Worm (Caenorhabditis elegans) whole organism, L1 larva: ENCODE measurements around the gene gsp-2.

ENCODE experiments used
- C16A3.4 ChIP-seq: fragments of 150-350 bp; optimal IDR thresholded peaks from 2 replicates; lab custom pipeline; 2014; ENCODE audit warnings: missing biosample characterization, missing genetic modification characterization
- F16B12.6 ChIP-seq: fragments of 150-350 bp; optimal IDR thresholded peaks from 2 replicates; lab custom pipeline; 2014; ENCODE audit warnings: missing biosample characterization, missing genetic modification characterization
- Y116A8C.19 ChIP-seq: sonication (generic microtip); optimal IDR thresholded peaks from 2 replicates; lab custom pipeline; 2016; ENCODE audit warnings: missing compliant biosample characterization, missing genetic modification characterization, borderline replicate concordance
- alr-1 ChIP-seq: fragments of 200-800 bp; sonication (Bioruptor generic); optimal IDR thresholded peaks from 2 replicates; lab custom pipeline; 2018; ENCODE audit warnings: borderline replicate concordance, mild to moderate bottlenecking, missing genetic modification characterization, missing compliant biosample characterization
- blmp-1 ChIP-seq: fragments of 150-350 bp; optimal IDR thresholded peaks from 2 replicates; lab custom pipeline; 2014; ENCODE audit warnings: missing biosample characterization, missing genetic modification characterization
- ceh-63 ChIP-seq: fragments of 200-800 bp; sonication (Bioruptor generic); optimal IDR thresholded peaks from 2 replicates; lab custom pipeline; 2018; ENCODE audit warnings: mild to moderate bottlenecking, missing genetic modification characterization, missing compliant biosample characterization
- ceh-8 ChIP-seq: fragments of 200-800 bp; sonication (Bioruptor generic); optimal IDR thresholded peaks from 2 replicates; lab custom pipeline; 2018; ENCODE audit warnings: mild to moderate bottlenecking, missing genetic modification characterization, moderate library complexity, missing compliant biosample characterization
- ceh-82 ChIP-seq, 3 experiments: fragments of 150-350 bp in 1 of 3; sonication (generic microtip) in 2 of 3; optimal IDR thresholded peaks; 2 replicates each; lab custom pipeline; 2014 to 2017; ENCODE audit warnings: missing biosample characterization in 3 of 3, missing genetic modification characterization in 3 of 3
- ces-1 ChIP-seq: fragments of 150-350 bp; optimal IDR thresholded peaks from 2 replicates; lab custom pipeline; 2014; ENCODE audit warnings: missing biosample characterization, missing genetic modification reagents, missing genetic modification characterization
- efl-1 ChIP-seq, 4 experiments: fragments of 150-350 bp; optimal IDR thresholded peaks in 3 of 4; peaks in 1 of 4; 1 replicate in 1 of 4; 2 replicates in 3 of 4; lab custom pipeline; 2014; ENCODE audit warnings: missing biosample characterization in 2 of 4, missing genetic modification characterization in 2 of 4, missing genetic modification reagents in 2 of 4
- efl-3 ChIP-seq: fragments of 200-800 bp; sonication (Bioruptor generic); optimal IDR thresholded peaks from 2 replicates; lab custom pipeline; 2018; ENCODE audit warnings: mild to moderate bottlenecking, missing genetic modification characterization, missing compliant biosample characterization
- egl-27 ChIP-seq, 2 experiments: fragments of 150-350 bp in 1 of 2; sonication (generic microtip); optimal IDR thresholded peaks; 3 replicates each; lab custom pipeline; 2017 to 2018; ENCODE audit warnings: missing biosample characterization in 2 of 2, missing genetic modification characterization in 2 of 2, missing genetic modification reagents in 2 of 2
- elt-2 ChIP-seq: sonication (generic microtip); optimal IDR thresholded peaks from 2 replicates; lab custom pipeline; 2016; ENCODE audit warnings: missing genetic modification characterization, mild to moderate bottlenecking, inconsistent platforms, missing compliant biosample characterization, missing genetic modification reagents
- ets-5 ChIP-seq: fragments of 200-800 bp; sonication (Bioruptor generic); IDR thresholded peaks from 2 replicates; pipeline ENCODE4 v1.3.6; 2022; ENCODE audit warnings: missing genetic modification characterization, missing compliant biosample characterization
- fkh-10 ChIP-seq: sonication (generic microtip); optimal IDR thresholded peaks from 2 replicates; lab custom pipeline; 2017; ENCODE audit warnings: missing biosample characterization, missing genetic modification reagents, missing genetic modification characterization
- fkh-4 ChIP-seq: sonication (generic microtip); optimal IDR thresholded peaks from 2 replicates; lab custom pipeline; 2016; ENCODE audit warnings: missing compliant biosample characterization, missing genetic modification characterization, borderline replicate concordance
- irx-1 ChIP-seq: sonication (generic microtip); optimal IDR thresholded peaks from 2 replicates; lab custom pipeline; 2016; ENCODE audit warnings: missing genetic modification characterization, missing compliant biosample characterization
- isw-1 ChIP-seq: fragments of 200-800 bp; sonication (Bioruptor generic); IDR thresholded peaks from 2 replicates; pipeline ENCODE4 v1.3.6; 2022; ENCODE audit warnings: missing genetic modification characterization, missing compliant biosample characterization
- lin-15B ChIP-seq: fragments of 150-350 bp; sonication (generic microtip); optimal IDR thresholded peaks from 3 replicates; lab custom pipeline; 2014; ENCODE audit warnings: missing biosample characterization, missing genetic modification characterization
- lin-35 ChIP-seq, 2 experiments: fragments of 150-350 bp; optimal IDR thresholded peaks; 2 replicates each; lab custom pipeline; 2014; ENCODE audit warnings: missing biosample characterization in 2 of 2, missing genetic modification characterization in 2 of 2, missing genetic modification reagents in 2 of 2
- lin-39 ChIP-seq: fragments of 150-350 bp; optimal IDR thresholded peaks from 2 replicates; lab custom pipeline; 2014; ENCODE audit warnings: missing biosample characterization, missing genetic modification reagents, missing genetic modification characterization
- lir-3 ChIP-seq: sonication (generic microtip); optimal IDR thresholded peaks from 2 replicates; lab custom pipeline; 2016; ENCODE audit warnings: mild to moderate bottlenecking, missing genetic modification characterization, moderate library complexity, missing compliant biosample characterization; ENCODE audit not compliant: poor library complexity
- lsy-2 ChIP-seq, 2 experiments: fragments of 150-350 bp; optimal IDR thresholded peaks; 2 replicates each; lab custom pipeline; 2014; ENCODE audit warnings: missing biosample characterization in 2 of 2, missing genetic modification characterization in 2 of 2
- mdl-1 ChIP-seq, 2 experiments: fragments of 150-350 bp; optimal IDR thresholded peaks; 2 replicates each; lab custom pipeline; 2014 to 2017; ENCODE audit warnings: missing biosample characterization in 2 of 2, missing genetic modification characterization in 2 of 2, inconsistent platforms in 1 of 2
- mep-1 ChIP-seq: fragments of 150-350 bp; optimal IDR thresholded peaks from 2 replicates; lab custom pipeline; 2014; ENCODE audit warnings: missing biosample characterization, missing genetic modification characterization
- nhr-11 ChIP-seq: fragments of 150-350 bp; optimal IDR thresholded peaks from 2 replicates; lab custom pipeline; 2014; ENCODE audit warnings: missing biosample characterization, missing genetic modification characterization
- nhr-12 ChIP-seq: sonication (generic microtip); optimal IDR thresholded peaks from 2 replicates; lab custom pipeline; 2017; ENCODE audit warnings: missing biosample characterization, missing genetic modification characterization
- nhr-19 ChIP-seq: fragments of 200-800 bp; sonication (Bioruptor generic); conservative IDR thresholded peaks from 2 replicates; pipeline ENCODE4 v1.3.6; 2022; ENCODE audit warnings: missing genetic modification characterization, missing compliant biosample characterization
- nhr-20 ChIP-seq: sonication (generic microtip); optimal IDR thresholded peaks from 2 replicates; lab custom pipeline; 2016; ENCODE audit warnings: mild to moderate bottlenecking, missing genetic modification characterization, missing compliant biosample characterization
- nhr-237 ChIP-seq: fragments of 150-350 bp; optimal IDR thresholded peaks from 2 replicates; lab custom pipeline; 2014; ENCODE audit warnings: missing biosample characterization, missing genetic modification characterization
- nhr-71 ChIP-seq: sonication (generic microtip); optimal IDR thresholded peaks from 2 replicates; lab custom pipeline; 2016; ENCODE audit warnings: mild to moderate bottlenecking, missing genetic modification characterization, moderate library complexity, missing compliant biosample characterization
- nhr-76 ChIP-seq: sonication (generic microtip); optimal IDR thresholded peaks from 2 replicates; lab custom pipeline; 2017; ENCODE audit warnings: missing biosample characterization, missing genetic modification characterization
- nhr-84 ChIP-seq: sonication (generic microtip); optimal IDR thresholded peaks from 2 replicates; lab custom pipeline; 2017; ENCODE audit warnings: missing biosample characterization, missing genetic modification characterization
- nhr-85 ChIP-seq: sonication (generic microtip); peaks from one replicate; lab custom pipeline; 2016; ENCODE audit warnings: missing genetic modification characterization, inconsistent platforms, missing compliant biosample characterization
- rnt-1 ChIP-seq: sonication (generic microtip); optimal IDR thresholded peaks from 2 replicates; lab custom pipeline; 2016; ENCODE audit warnings: mild to moderate bottlenecking, missing genetic modification characterization, moderate library complexity, missing compliant biosample characterization
- skn-1 ChIP-seq: fragments of 150-350 bp; optimal IDR thresholded peaks from 2 replicates; lab custom pipeline; 2014; ENCODE audit warnings: missing biosample characterization, missing genetic modification characterization
- snu-23 ChIP-seq: sonication (generic microtip); optimal IDR thresholded peaks from 2 replicates; lab custom pipeline; 2016; ENCODE audit warnings: missing genetic modification characterization, missing compliant biosample characterization
- sox-4 ChIP-seq: sonication (generic microtip); optimal IDR thresholded peaks from 2 replicates; lab custom pipeline; 2016; ENCODE audit warnings: missing genetic modification characterization, missing compliant biosample characterization
- sptf-1 ChIP-seq: fragments of 150-350 bp; optimal IDR thresholded peaks from 2 replicates; lab custom pipeline; 2014; ENCODE audit warnings: missing biosample characterization, missing genetic modification characterization
- sup-37 ChIP-seq: fragments of 200-800 bp; sonication (Bioruptor generic); optimal IDR thresholded peaks from 2 replicates; lab custom pipeline; 2018; ENCODE audit warnings: mild to moderate bottlenecking, missing genetic modification characterization, missing compliant biosample characterization
- unc-30 ChIP-seq: sonication (generic microtip); optimal IDR thresholded peaks from 2 replicates; lab custom pipeline; 2017; ENCODE audit warnings: missing biosample characterization, missing genetic modification characterization
- unc-86 ChIP-seq: sonication (generic microtip); optimal IDR thresholded peaks from 2 replicates; lab custom pipeline; 2016; ENCODE audit warnings: missing genetic modification characterization, missing compliant biosample characterization
- vab-15 ChIP-seq: sonication (generic microtip); optimal IDR thresholded peaks from 2 replicates; lab custom pipeline; 2017; ENCODE audit warnings: missing genotype, mild to moderate bottlenecking, missing genetic modification characterization, missing compliant biosample characterization
- xbp-1 ChIP-seq: sonication (generic microtip); optimal IDR thresholded peaks from 2 replicates; lab custom pipeline; 2016; ENCODE audit warnings: missing genetic modification characterization, missing compliant biosample characterization
- zag-1 ChIP-seq: fragments of 150-350 bp; optimal IDR thresholded peaks from 2 replicates; lab custom pipeline; 2014; ENCODE audit warnings: missing biosample characterization, missing genetic modification characterization
- ztf-11 ChIP-seq, 2 experiments: sonication (generic microtip); optimal IDR thresholded peaks; 2 replicates each; lab custom pipeline; 2016 to 2017; ENCODE audit warnings: missing genetic modification characterization in 2 of 2, missing biosample characterization in 1 of 2, missing compliant biosample characterization in 1 of 2

gsp-2 gene

DNA sequence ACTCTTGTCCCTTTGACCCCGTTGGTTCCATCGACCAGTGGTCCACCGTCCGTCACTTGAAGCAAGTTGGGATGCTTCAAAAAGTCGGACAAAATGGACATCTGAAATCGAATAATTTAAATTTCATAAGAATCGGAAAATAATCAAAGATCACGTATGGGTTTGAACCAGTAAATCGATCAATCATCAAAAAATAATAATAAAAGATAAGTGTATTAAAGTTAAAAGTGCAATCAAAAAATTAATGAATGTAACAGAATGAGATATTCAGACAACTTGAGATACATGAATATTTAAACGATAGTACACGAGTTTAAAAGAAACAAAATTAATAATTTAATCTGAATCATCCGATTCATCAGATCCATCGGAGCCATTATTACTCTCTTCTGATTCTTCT lies 42.6 kb downstream of the gsp-2 start, which contains the start of gene T20B12.7:
Gene T20B12.7 (minus strand): TSS at position 101 of the 400 bp plus-strand sequence.
- no peak for TF ChIP-seq unc-86 (tag; lab: Kevin White, UChicago)
- no peak for TF ChIP-seq sptf-1 (tag; lab: Kevin White, UChicago)
- no peak for TF ChIP-seq skn-1 (tag; lab: Kevin White, UChicago)
- no peak for TF ChIP-seq nhr-76
- TF ChIP-seq blmp-1 (tag; lab: Kevin White, UChicago) = no peak
- TF ChIP-seq efl-3 (GFP tag; lab: Kevin White, UChicago) = no peak
- TF ChIP-seq nhr-19 (GFP tag; lab: Robert Waterston, UW) = no peak
- no peak for TF ChIP-seq nhr-85 (tag; lab: Kevin White, UChicago)
- no peak for TF ChIP-seq lin-15B
- no peak for TF ChIP-seq lsy-2 (tag; optimal IDR thresholded peaks at IDR 0.05; lab: Kevin White, UChicago)
- no peak for TF ChIP-seq elt-2
- TF ChIP-seq C16A3.4 (tag; lab: Kevin White, UChicago) = no peak
- no peak for TF ChIP-seq snu-23 (GFP tag; lab: Kevin White, UChicago)
- no peak for TF ChIP-seq nhr-11 (tag; lab: Kevin White, UChicago)
- no peak for TF ChIP-seq lir-3 (tag; lab: Kevin White, UChicago)
- no peak for TF ChIP-seq nhr-20
- TF ChIP-seq, all 84 proteins: peak for 0

DNA sequence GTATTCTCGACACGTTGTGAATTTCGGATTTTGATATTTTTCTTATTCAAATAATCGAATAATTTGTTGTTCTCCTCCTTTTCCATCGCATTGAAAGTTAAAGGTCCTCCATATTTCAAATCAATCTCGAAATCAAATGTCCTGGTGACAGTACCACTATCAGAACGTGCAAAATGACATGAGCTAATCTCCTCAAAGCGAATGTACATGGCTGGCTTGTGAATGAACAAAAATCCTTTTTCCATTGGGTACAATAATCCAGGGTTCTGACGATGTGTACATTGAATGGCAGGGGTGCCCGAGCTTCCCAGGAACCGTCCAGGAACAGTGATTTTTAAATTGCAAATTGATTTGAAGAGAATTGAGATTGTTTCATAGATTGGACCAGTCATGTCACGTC lies 43.7 kb downstream of the gsp-2 start:
- no peak for TF ChIP-seq alr-1 (tag; lab: Kevin White, UChicago)
- no peak for TF ChIP-seq ets-5 (GFP tag; lab: Robert Waterston, UW)
- no peak for TF ChIP-seq nhr-20
- no peak for TF ChIP-seq vab-15
- TF ChIP-seq Y116A8C.19 (tag; lab: Kevin White, UChicago) = no peak
- TF ChIP-seq sox-4 (tag; lab: Kevin White, UChicago) = no peak
- no peak for TF ChIP-seq ztf-11 (tag; optimal IDR thresholded peaks at IDR 0.05; lab: Kevin White, UChicago)
- no peak for TF ChIP-seq lsy-2 (tag; optimal IDR thresholded peaks at IDR 0.05; lab: Kevin White, UChicago)
- TF ChIP-seq ceh-8 (GFP tag; lab: Kevin White, UChicago) = no peak
- TF ChIP-seq elt-2 = no peak
- TF ChIP-seq unc-30 (tag; lab: Kevin White, UChicago) = no peak
- no peak for TF ChIP-seq nhr-84
- TF ChIP-seq zag-1 (tag; lab: Kevin White, UChicago) = no peak
- no peak for TF ChIP-seq nhr-237 (tag; lab: Kevin White, UChicago)
- TF ChIP-seq nhr-76 = no peak
- no peak for TF ChIP-seq lin-35 (GFP tag; optimal IDR thresholded peaks at IDR 0.05; lab: Kevin White, UChicago)
- TF ChIP-seq C16A3.4 (tag; lab: Kevin White, UChicago) = no peak

DNA sequence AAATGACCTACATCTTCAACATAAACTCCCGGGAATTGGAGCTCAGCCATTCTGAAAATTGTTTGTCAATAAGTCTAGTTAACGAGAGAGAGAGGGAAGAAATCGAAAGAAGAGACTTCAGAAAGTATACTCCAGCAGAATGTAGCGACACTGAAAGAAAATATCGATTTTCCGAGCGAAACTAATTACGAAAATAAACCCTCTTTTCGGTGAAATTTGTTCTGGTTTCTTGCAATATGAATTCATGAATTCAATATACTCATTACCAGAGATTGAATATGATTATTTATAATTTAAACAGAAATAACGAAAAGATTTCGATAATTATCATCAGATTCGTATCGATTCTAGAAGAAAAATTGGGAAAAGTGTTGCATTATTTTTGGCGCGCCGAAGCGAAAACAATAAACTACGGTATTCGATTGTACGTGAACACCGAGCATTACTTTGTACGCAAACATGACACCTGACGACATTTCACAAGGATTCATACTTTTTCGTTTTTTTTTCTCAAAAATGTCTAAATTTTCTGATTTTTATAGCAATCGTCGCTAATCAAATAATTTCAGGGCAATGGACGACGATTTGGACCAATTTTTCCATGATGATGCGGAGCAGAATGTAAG lies 45.3 kb downstream of the gsp-2 start, which contains the start of the genes hmg-4 and T20B12.3:
Gene hmg-4 (minus strand): TSS at position 51 of the 626 bp plus-strand sequence.
Gene T20B12.3 (plus strand): TSS at position 570 of the 626 bp plus-strand sequence.
- TF ChIP-seq nhr-85 (tag; lab: Kevin White, UChicago) = peak; percentile 9
- TF ChIP-seq lin-39 (tag; lab: Kevin White, UChicago) = no peak
- no peak for TF ChIP-seq sup-37 (GFP tag; lab: Kevin White, UChicago)
- TF ChIP-seq F16B12.6 (tag; lab: Kevin White, UChicago) = peak; percentile 85
- peak; percentile 30 for TF ChIP-seq xbp-1 (tag; lab: Kevin White, UChicago)
- TF ChIP-seq efl-1 (optimal IDR thresholded peaks at IDR 0.05; lab: Kevin White, UChicago) = peak; percentile 61 to 65
- TF ChIP-seq efl-1 (GFP tag; optimal IDR thresholded peaks at IDR 0.05 in 1 of 2; lab: Kevin White, UChicago) = peak; percentile 51 to 95
- TF ChIP-seq rnt-1 (tag; lab: Kevin White, UChicago) = peak; percentile 35
- no peak for TF ChIP-seq nhr-12 (tag; lab: Kevin White, UChicago)
- peak; percentile 55 for TF ChIP-seq nhr-71 (tag; lab: Kevin White, UChicago)
- TF ChIP-seq unc-86 (tag; lab: Kevin White, UChicago) = no peak
- peak in 1 of 3 experiments; percentile 58 for TF ChIP-seq ceh-82 (tag; optimal IDR thresholded peaks at IDR 0.05; lab: Kevin White, UChicago)
- TF ChIP-seq egl-27 (tag; optimal IDR thresholded peaks at IDR 0.05; lab: Kevin White, UChicago) = no peak
- peak; percentile 44 for TF ChIP-seq mep-1
- peak; percentile 63 to 75 for TF ChIP-seq lin-35 (GFP tag; optimal IDR thresholded peaks at IDR 0.05; lab: Kevin White, UChicago)
- TF ChIP-seq zag-1 (tag; lab: Kevin White, UChicago) = no peak
- peak; percentile 18 for TF ChIP-seq lin-15B
- peak; percentile 16 for TF ChIP-seq irx-1 (tag; lab: Kevin White, UChicago)
- no peak for TF ChIP-seq alr-1 (tag; lab: Kevin White, UChicago)
- TF ChIP-seq isw-1 (GFP tag; lab: Robert Waterston, UW) = no peak
- TF ChIP-seq fkh-10 (GFP tag; lab: Kevin White, UChicago) = peak; percentile 9
- TF ChIP-seq mdl-1 (tag; optimal IDR thresholded peaks at IDR 0.05; lab: Kevin White, UChicago) = peak in 1 of 2 experiments; percentile 41
- no peak for TF ChIP-seq fkh-4
- no peak for TF ChIP-seq ces-1 (GFP tag; lab: Kevin White, UChicago)
- no peak for TF ChIP-seq Y116A8C.19 (tag; lab: Kevin White, UChicago)
- TF ChIP-seq ceh-8 (GFP tag; lab: Kevin White, UChicago) = no peak
- no peak for TF ChIP-seq ceh-63 (GFP tag; lab: Kevin White, UChicago)
- peak; percentile 51 for TF ChIP-seq blmp-1 (tag; lab: Kevin White, UChicago)
- no peak for TF ChIP-seq lir-3 (tag; lab: Kevin White, UChicago)
